Fruit fly (Drosophila melanogaster) whole organism, prepupa: ENCODE results near the gene CG11912.

Experiments used
- CG11762 ChIP-seq: fragments of 200-800 bp; sonication (Bioruptor generic); optimal IDR thresholded peaks from 3 replicates; lab custom pipeline; 2016; ENCODE audit warnings: missing biosample characterization, missing genetic modification characterization; ENCODE audit not compliant: insufficient read depth
- CG16779 ChIP-seq: fragments of 200-800 bp; sonication (Bioruptor generic); optimal IDR thresholded peaks from 3 replicates; lab custom pipeline; 2017; ENCODE audit warnings: missing biosample characterization, mild to moderate bottlenecking, missing genetic modification characterization
- CG34406 ChIP-seq: fragments of 200-800 bp; sonication (Bioruptor generic); optimal IDR thresholded peaks from 3 replicates; lab custom pipeline; 2016; ENCODE audit warnings: missing biosample characterization, missing genetic modification characterization
- CG6163 ChIP-seq: fragments of 200-800 bp; sonication (Bioruptor generic); IDR thresholded peaks from 3 replicates; pipeline ENCODE4 v1.3.6; 2022; ENCODE audit warnings: missing biosample characterization, missing genetic modification characterization
- CG6854 ChIP-seq: fragments of 200-800 bp; sonication (Bioruptor generic); optimal IDR thresholded peaks from 2 replicates; lab custom pipeline; 2017; ENCODE audit warnings: missing biosample characterization, mild to moderate bottlenecking, missing genetic modification characterization
- CG7368 ChIP-seq: fragments of 200-800 bp; sonication (Bioruptor generic); optimal IDR thresholded peaks from 3 replicates; lab custom pipeline; 2016; ENCODE audit warnings: missing biosample characterization, missing genetic modification characterization
- CG8319 ChIP-seq: fragments of 200-800 bp; sonication (Bioruptor generic); optimal IDR thresholded peaks from 3 replicates; lab custom pipeline; 2016; ENCODE audit warnings: missing biosample characterization, missing genetic modification characterization
- CG8632 ChIP-seq: fragments of 200-800 bp; sonication (Bioruptor generic); optimal IDR thresholded peaks from 3 replicates; lab custom pipeline; 2016; ENCODE audit warnings: missing biosample characterization, missing genetic modification characterization
- Eip93F ChIP-seq: fragments of 200-800 bp; sonication (Bioruptor generic); optimal IDR thresholded peaks from 2 replicates; lab custom pipeline; 2016; ENCODE audit warnings: missing biosample characterization, mild to moderate bottlenecking, missing genetic modification characterization
- Ets96B ChIP-seq: fragments of 200-800 bp; optimal IDR thresholded peaks from 2 replicates; lab custom pipeline; 2019; ENCODE audit warnings: missing biosample characterization, mild to moderate bottlenecking, missing genetic modification characterization, moderate library complexity
- OdsH ChIP-seq: fragments of 200-800 bp; sonication (Bioruptor generic); optimal IDR thresholded peaks from 3 replicates; lab custom pipeline; 2016; ENCODE audit warnings: missing biosample characterization, missing genetic modification characterization
- acj6 ChIP-seq: fragments of 200-800 bp; sonication (Bioruptor generic); optimal IDR thresholded peaks from 3 replicates; lab custom pipeline; 2016; ENCODE audit warnings: missing biosample characterization, missing genetic modification characterization
- net ChIP-seq: fragments of 200-800 bp; sonication (Bioruptor generic); optimal IDR thresholded peaks from 3 replicates; lab custom pipeline; 2016; ENCODE audit warnings: missing biosample characterization, missing genetic modification characterization
- svp ChIP-seq: fragments of 200-800 bp; sonication (Bioruptor generic); peaks from one replicate; lab custom pipeline; 2016; ENCODE audit warnings: missing biosample characterization, missing genetic modification characterization

DNA sequence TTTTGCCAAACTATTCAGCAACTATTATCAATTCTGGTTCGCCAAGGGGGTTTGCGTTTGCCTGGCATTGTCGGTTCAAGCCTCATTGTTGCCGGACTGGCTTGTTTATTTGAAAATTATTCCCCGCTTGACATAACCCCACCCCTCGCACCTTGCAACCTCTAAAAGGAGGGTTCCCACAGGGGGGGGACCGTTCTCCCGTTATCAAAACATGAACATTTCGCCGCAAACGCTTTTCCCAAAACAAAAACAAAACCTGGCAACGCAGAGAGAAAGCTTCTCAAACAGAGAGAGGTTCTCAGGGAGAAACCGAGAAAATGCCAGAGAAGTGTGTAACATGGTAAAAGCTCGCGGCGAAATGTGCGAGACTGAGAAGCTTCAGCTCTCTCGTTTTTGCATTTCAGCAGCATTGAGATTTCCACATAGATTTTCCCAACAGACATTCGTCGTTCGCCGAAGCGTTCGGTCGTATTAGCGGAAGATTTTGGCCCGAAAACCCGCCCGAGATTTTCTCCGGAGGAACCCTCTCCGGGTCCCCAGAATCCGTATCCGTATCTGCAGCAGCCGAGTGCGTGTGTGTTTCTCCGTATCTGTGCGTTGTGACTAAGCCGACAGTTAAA, 9.1 kb downstream of the CG11912 start:
- TF ChIP-seq CG7368 (no peak), net (GFP tag; lab: Kevin White, UChicago) (no peak), CG6163 (no peak), CG8319 (no peak), CG34406 (GFP tag; lab: Kevin White, UChicago) (no peak), CG6854 (GFP tag; lab: Kevin White, UChicago) (no peak), Eip93F (GFP tag; lab: Kevin White, UChicago) (no peak), OdsH (no peak), acj6 (GFP tag; lab: Kevin White, UChicago) (no peak), CG11762 (GFP tag; lab: Kevin White, UChicago) (no peak), CG16779 (tag; lab: Kevin White, UChicago) (no peak), Ets96B (tag; lab: Kevin White, UChicago) (no peak), svp (GFP tag; lab: Kevin White, UChicago) (peak; percentile 66), CG8632 (GFP tag; lab: Kevin White, UChicago) (no peak)
